Worm (Caenorhabditis elegans) whole organism, L4/young adult: ENCODE results near the gene tif-1A.

Experiments used
- W03F9.2 ChIP-seq: fragments of 150-350 bp; optimal IDR thresholded peaks from 2 replicates; lab custom pipeline; 2014; ENCODE audit warnings: missing biosample characterization, missing genetic modification characterization
- dao-5 ChIP-seq: sonication (generic microtip); optimal IDR thresholded peaks from 2 replicates; lab custom pipeline; 2016; ENCODE audit warnings: missing genotype, missing genetic modification characterization, moderate library complexity, missing compliant biosample characterization
- him-1 ChIP-seq: sonication (generic microtip); optimal IDR thresholded peaks from 2 replicates; lab custom pipeline; 2016; ENCODE audit warnings: missing genotype, missing genetic modification reagents, missing genetic modification characterization, missing compliant biosample characterization

DNA sequence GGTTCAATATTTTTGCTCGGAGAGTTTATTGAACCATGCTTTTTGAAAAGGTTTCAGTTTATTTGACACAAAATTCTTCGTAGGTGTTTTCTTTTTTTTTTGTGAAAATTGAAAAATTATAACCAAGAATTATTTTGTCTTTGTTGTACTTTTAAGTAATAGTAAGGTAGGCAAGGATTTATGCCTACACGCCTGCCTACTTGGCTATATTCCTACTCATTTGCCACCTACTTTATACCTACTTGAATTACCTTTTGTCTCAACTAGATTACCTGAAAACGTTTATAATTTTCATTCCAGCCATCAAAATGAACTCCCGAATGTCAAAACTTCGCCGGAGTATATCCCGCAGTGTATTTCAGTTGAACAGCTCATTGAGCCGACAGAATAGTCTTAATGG lies 8.1 kb upstream of the tif-1A start, which contains the start of gene C36E8.4:
- TF ChIP-seq him-1 (no peak), W03F9.2 (tag; lab: Kevin White, UChicago) (no peak), dao-5 (no peak)
